Worm (Caenorhabditis elegans) whole organism, mixed stage, embryonic: ENCODE results near the gene plc-4.

Experiments used
- bed-3 ChIP-seq: fragments of 200-800 bp; sonication (Bioruptor generic); optimal IDR thresholded peaks from 3 replicates; lab custom pipeline; 2018; ENCODE audit warnings: mild to moderate bottlenecking, missing genetic modification characterization, moderate library complexity, missing compliant biosample characterization
- blmp-1 ChIP-seq: fragments of 150-350 bp; optimal IDR thresholded peaks from 2 replicates; lab custom pipeline; 2014; ENCODE audit warnings: missing biosample characterization, missing genetic modification characterization
- ceh-39 ChIP-seq: fragments of 150-350 bp; optimal IDR thresholded peaks from 2 replicates; lab custom pipeline; 2014; ENCODE audit warnings: missing biosample characterization, missing genetic modification characterization
- ceh-43 ChIP-seq: fragments of 200-800 bp; sonication (Bioruptor generic); optimal IDR thresholded peaks from 2 replicates; lab custom pipeline; 2018; ENCODE audit warnings: mild to moderate bottlenecking, missing genetic modification characterization, moderate library complexity, missing compliant biosample characterization
- ces-1 ChIP-seq: fragments of 150-350 bp; optimal IDR thresholded peaks from 2 replicates; lab custom pipeline; 2014; ENCODE audit warnings: missing biosample characterization, missing genetic modification reagents, missing genetic modification characterization
- cnd-1 ChIP-seq: fragments of 200-800 bp; sonication (Bioruptor generic); optimal IDR thresholded peaks from 2 replicates; lab custom pipeline; 2018; ENCODE audit warnings: mild to moderate bottlenecking, missing genetic modification characterization, missing compliant biosample characterization
- elt-1 ChIP-seq: sonication (generic microtip); optimal IDR thresholded peaks from 2 replicates; lab custom pipeline; 2017; ENCODE audit warnings: missing genetic modification characterization, mild to moderate bottlenecking, missing compliant biosample characterization, antibody characterized with exemption, moderate library complexity, borderline replicate concordance; ENCODE audit not compliant: insufficient read depth
- flh-1 ChIP-seq: fragments of 200-800 bp; sonication (Bioruptor generic); optimal IDR thresholded peaks from 2 replicates; lab custom pipeline; 2018; ENCODE audit warnings: mild to moderate bottlenecking, missing genetic modification characterization, moderate library complexity, missing compliant biosample characterization
- hlh-1 ChIP-seq: fragments of 150-350 bp; optimal IDR thresholded peaks from 2 replicates; lab custom pipeline; 2014; ENCODE audit warnings: missing biosample characterization, missing genetic modification reagents, missing genetic modification characterization
- lin-13 ChIP-seq: fragments of 150-350 bp; optimal IDR thresholded peaks from 2 replicates; lab custom pipeline; 2014; ENCODE audit warnings: missing biosample characterization, missing genetic modification characterization
- lin-32 ChIP-seq: fragments of 200-800 bp; sonication (Bioruptor generic); optimal IDR thresholded peaks from 2 replicates; lab custom pipeline; 2018; ENCODE audit warnings: mild to moderate bottlenecking, missing genetic modification characterization, missing compliant biosample characterization
- lsy-2 ChIP-seq: fragments of 150-350 bp; optimal IDR thresholded peaks from 2 replicates; lab custom pipeline; 2014; ENCODE audit warnings: missing biosample characterization, missing genetic modification characterization
- mep-1 ChIP-seq: fragments of 150-350 bp; optimal IDR thresholded peaks from 2 replicates; lab custom pipeline; 2017; ENCODE audit warnings: missing biosample characterization, missing genetic modification reagents, missing genetic modification characterization, inconsistent platforms
- mls-2 ChIP-seq: sonication (generic microtip); optimal IDR thresholded peaks from 2 replicates; lab custom pipeline; 2016; ENCODE audit warnings: mild to moderate bottlenecking, missing genetic modification characterization, moderate library complexity, missing compliant biosample characterization
- nhr-12 ChIP-seq: fragments of 150-350 bp; optimal IDR thresholded peaks from 2 replicates; lab custom pipeline; 2014; ENCODE audit warnings: missing biosample characterization, missing genetic modification characterization
- nhr-2 ChIP-seq: fragments of 150-350 bp; optimal IDR thresholded peaks from 2 replicates; lab custom pipeline; 2014; ENCODE audit warnings: missing biosample characterization, missing genetic modification characterization
- nhr-237 ChIP-seq: fragments of 150-350 bp; optimal IDR thresholded peaks from 2 replicates; lab custom pipeline; 2014; ENCODE audit warnings: missing biosample characterization, missing genetic modification characterization
- nhr-28 ChIP-seq: fragments of 150-350 bp; optimal IDR thresholded peaks from 2 replicates; lab custom pipeline; 2014; ENCODE audit warnings: missing biosample characterization, missing genetic modification characterization
- nhr-76 ChIP-seq: sonication (generic microtip); optimal IDR thresholded peaks from 2 replicates; lab custom pipeline; 2017; ENCODE audit warnings: missing biosample characterization, missing genetic modification characterization
- pha-4 ChIP-seq: fragments of 150-350 bp; optimal IDR thresholded peaks from 2 replicates; lab custom pipeline; 2018; ENCODE audit warnings: missing biosample characterization, missing genetic modification reagents, missing genetic modification characterization
- sem-2 ChIP-seq: fragments of 200-800 bp; sonication (Bioruptor generic); optimal IDR thresholded peaks from 2 replicates; lab custom pipeline; 2018; ENCODE audit warnings: mild to moderate bottlenecking, missing genetic modification characterization, missing compliant biosample characterization
- snpc-4 ChIP-seq: fragments of 150-350 bp; optimal IDR thresholded peaks from 2 replicates; lab custom pipeline; 2014; ENCODE audit warnings: missing biosample characterization, missing genetic modification characterization
- sptf-1 ChIP-seq: sonication (generic microtip); optimal IDR thresholded peaks from 2 replicates; lab custom pipeline; 2017; ENCODE audit warnings: mild to moderate bottlenecking, missing genetic modification characterization, moderate library complexity, missing compliant biosample characterization
- tbx-8 ChIP-seq: fragments of 200-800 bp; sonication (Bioruptor generic); optimal IDR thresholded peaks from 2 replicates; lab custom pipeline; 2018; ENCODE audit warnings: mild to moderate bottlenecking, missing genetic modification characterization, moderate library complexity, missing compliant biosample characterization
- unc-39 ChIP-seq: fragments of 150-350 bp; optimal IDR thresholded peaks from 2 replicates; lab custom pipeline; 2014; ENCODE audit warnings: missing biosample characterization, missing genetic modification characterization
- unc-62 ChIP-seq: fragments of 150-350 bp; optimal IDR thresholded peaks from 2 replicates; lab custom pipeline; 2014; ENCODE audit warnings: missing biosample characterization, missing genetic modification reagents, missing genetic modification characterization
- zip-8 ChIP-seq: fragments of 150-350 bp; optimal IDR thresholded peaks from 2 replicates; lab custom pipeline; 2014; ENCODE audit warnings: missing biosample characterization, missing genetic modification characterization
- ztf-11 ChIP-seq: fragments of 150-350 bp; optimal IDR thresholded peaks from 2 replicates; lab custom pipeline; 2014; ENCODE audit warnings: missing biosample characterization, missing genetic modification characterization

Gene plc-4

ce11 chrIV:7510829-7511228, 1.6 kb downstream of the plc-4 start:
- TF ChIP-seq sptf-1 (tag; lab: Kevin White, UChicago), result no peak
- no peak for TF ChIP-seq ces-1 (GFP tag; lab: Kevin White, UChicago)
- no peak for TF ChIP-seq elt-1 (tag; lab: Kevin White, UChicago)
- no peak for TF ChIP-seq lin-32 (GFP tag; lab: Kevin White, UChicago)
- no peak for TF ChIP-seq sem-2
- TF ChIP-seq unc-62 (GFP tag; lab: Kevin White, UChicago), result no peak
- TF ChIP-seq ztf-11 (tag; lab: Kevin White, UChicago), result no peak
- TF ChIP-seq mls-2 (tag; lab: Kevin White, UChicago), result no peak
- TF ChIP-seq nhr-12 (tag; lab: Kevin White, UChicago), result no peak
- TF ChIP-seq nhr-2 (tag; lab: Kevin White, UChicago), result no peak
- TF ChIP-seq, all 35 proteins: peak for 0

- TF ChIP-seq cnd-1 (tag; lab: Kevin White, UChicago) (no peak), mep-1 (tag; lab: Kevin White, UChicago) (no peak), flh-1 (GFP tag; lab: Kevin White, UChicago) (no peak), lsy-2 (tag; lab: Kevin White, UChicago) (peak; percentile 73), ceh-43 (GFP tag; lab: Kevin White, UChicago) (no peak)
Measured at ce11 chrIV:7508850-7509249, 3.6 kb downstream of the plc-4 start.

- TF ChIP-seq nhr-237 (tag; lab: Kevin White, UChicago) (peak; percentile 72), hlh-1 (tag; lab: Kevin White, UChicago) (peak; percentile 14), mep-1 (tag; lab: Kevin White, UChicago) (peak; percentile 47), zip-8 (tag; lab: Kevin White, UChicago) (no peak)
Measured at ce11 chrIV:7507841-7508509, 4.5 kb downstream of the plc-4 start, which contains the start of the genes vdac-1 and R05G6.5. Gene vdac-1, minus strand, starts transcription at chrIV:7507891. Gene R05G6.5, plus strand, starts transcription at chrIV:7508367.

DNA sequence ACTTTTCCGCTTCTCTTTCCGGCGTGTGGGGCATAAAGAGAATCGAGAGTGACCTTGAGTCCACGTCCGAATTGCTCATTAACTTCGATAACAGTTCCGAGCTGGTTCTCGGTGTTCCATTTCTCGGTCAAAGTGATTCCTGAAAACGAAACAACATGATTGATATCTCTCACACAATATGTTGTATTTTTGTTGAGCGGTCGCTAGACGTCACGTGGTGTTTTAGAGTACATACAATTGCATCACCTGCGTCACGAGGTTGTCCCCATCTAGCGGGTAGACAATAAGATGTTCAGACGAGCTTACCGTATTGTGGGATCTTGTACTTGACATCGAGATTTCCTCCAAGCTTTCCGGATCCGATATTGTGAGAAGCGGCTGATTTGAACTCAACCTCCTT, 5.2 kb downstream of the plc-4 start:
- TF ChIP-seq unc-62 (GFP tag; lab: Kevin White, UChicago), result no peak
- no peak for TF ChIP-seq ces-1 (GFP tag; lab: Kevin White, UChicago)
- TF ChIP-seq flh-1 (GFP tag; lab: Kevin White, UChicago), result no peak
- TF ChIP-seq blmp-1 (tag; lab: Kevin White, UChicago), result no peak
- no peak for TF ChIP-seq mls-2 (tag; lab: Kevin White, UChicago)
- no peak for TF ChIP-seq nhr-76 (tag; lab: Kevin White, UChicago)
- TF ChIP-seq nhr-12 (tag; lab: Kevin White, UChicago), result no peak
- TF ChIP-seq zip-8 (tag; lab: Kevin White, UChicago), result no peak
- no peak for TF ChIP-seq bed-3
- no peak for TF ChIP-seq unc-39 (tag; lab: Kevin White, UChicago)
- no peak for TF ChIP-seq lsy-2 (tag; lab: Kevin White, UChicago)

- no peak for TF ChIP-seq pha-4
- TF ChIP-seq lsy-2 (tag; lab: Kevin White, UChicago), result no peak
- no peak for TF ChIP-seq ceh-39 (tag; lab: Kevin White, UChicago)
- no peak for TF ChIP-seq sptf-1 (tag; lab: Kevin White, UChicago)
- no peak for TF ChIP-seq nhr-28 (tag; lab: Kevin White, UChicago)
- TF ChIP-seq ceh-43 (GFP tag; lab: Kevin White, UChicago), result no peak
- TF ChIP-seq blmp-1 (tag; lab: Kevin White, UChicago), result no peak
- TF ChIP-seq snpc-4 (tag; lab: Kevin White, UChicago), result no peak
- no peak for TF ChIP-seq tbx-8
- no peak for TF ChIP-seq cnd-1 (tag; lab: Kevin White, UChicago)
- no peak for TF ChIP-seq hlh-1 (tag; lab: Kevin White, UChicago)
- TF ChIP-seq lin-13 (tag; lab: Kevin White, UChicago), result no peak
- no peak for TF ChIP-seq ces-1 (GFP tag; lab: Kevin White, UChicago)
- TF ChIP-seq nhr-2 (tag; lab: Kevin White, UChicago), result no peak
- no peak for TF ChIP-seq bed-3
- TF ChIP-seq mep-1 (tag; lab: Kevin White, UChicago), result no peak
- TF ChIP-seq unc-39 (tag; lab: Kevin White, UChicago), result no peak
Measured at ce11 chrIV:7506711-7507110, 5.8 kb downstream of the plc-4 start.
